Fruit fly (Drosophila melanogaster): ENCODE results near the gene ine.

ine gene

DNA sequence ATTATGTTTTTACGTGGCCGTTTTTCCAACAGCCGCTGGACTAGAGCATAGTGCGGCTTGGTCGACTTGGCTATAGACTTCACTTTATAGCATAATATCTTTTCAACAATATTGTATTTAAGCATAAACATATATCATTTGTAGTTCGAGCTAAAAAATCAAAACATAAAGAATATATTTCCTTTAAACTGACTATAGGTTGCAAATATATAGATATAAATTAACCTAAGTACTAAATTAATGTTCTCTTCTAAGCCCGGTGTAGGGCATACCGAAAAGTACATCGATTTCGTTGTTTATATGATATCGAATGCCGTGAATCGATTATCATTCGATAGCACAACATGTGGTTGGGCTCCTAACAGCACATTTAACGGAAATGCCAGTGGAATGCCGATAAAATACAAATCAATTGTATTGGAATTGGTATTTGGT lies 28.2 kb downstream of the ine start, which contains the start of gene MFS18 (continued):
- TF ChIP-seq CG9437 (GFP tag; optimal IDR thresholded peaks at IDR 0.05) = peak; percentile 91
- peak; percentile 72 for TF ChIP-seq Elba2 (GFP tag; optimal IDR thresholded peaks at IDR 0.05)
- peak; percentile 77; the same call in 1 of the 2 replicates for TF ChIP-seq amos (GFP tag; IDR thresholded peaks at IDR 0.05; ENCODE audit: partially characterized antibody)
- TF ChIP-seq CG5953 (GFP tag; IDR thresholded peaks at IDR 0.05) = peak; percentile 98
- TF ChIP-seq hkb (optimal IDR thresholded peaks at IDR 0.05) = peak; percentile 67
- peak; percentile 100 for TF ChIP-seq hkb (GFP tag; IDR thresholded peaks at IDR 0.05)
- TF ChIP-seq Gug (GFP tag; IDR thresholded peaks at IDR 0.05) = peak; percentile 99
- TF ChIP-seq slbo (GFP tag; IDR thresholded peaks at IDR 0.05) = peak; percentile 99
- no peak for TF ChIP-seq CG4282 (GFP tag; optimal IDR thresholded peaks at IDR 0.05)
- TF ChIP-seq CG5180 (GFP tag; optimal IDR thresholded peaks at IDR 0.05) = peak; percentile 86
- no peak for TF ChIP-seq CG42726 (GFP tag; IDR thresholded peaks at IDR 0.05; ENCODE audit: partially characterized antibody)
- TF ChIP-seq CrebB (tag; optimal IDR thresholded peaks at IDR 0.05) = peak; percentile 92
- peak; percentile 15 for TF ChIP-seq p53 (GFP tag; optimal IDR thresholded peaks at IDR 0.05)
- TF ChIP-seq row (GFP tag; IDR thresholded peaks at IDR 0.05) = peak; percentile 100
- TF ChIP-seq ash1 (GFP tag; optimal IDR thresholded peaks at IDR 0.05) = peak; percentile 90
- TF ChIP-seq HLHmδ (GFP tag; optimal IDR thresholded peaks at IDR 0.05) = no peak
- TF ChIP-seq ranshi (GFP tag; IDR thresholded peaks at IDR 0.05) = peak; percentile 99
- peak; percentile 89 for TF ChIP-seq tup (GFP tag; optimal IDR thresholded peaks at IDR 0.05)
- TF ChIP-seq Asciz (GFP tag; optimal IDR thresholded peaks at IDR 0.05) = peak; percentile 99
- peak; percentile 73 for TF ChIP-seq luna (GFP tag; optimal IDR thresholded peaks at IDR 0.05)
- TF ChIP-seq croc (GFP tag; conservative IDR thresholded peaks at IDR 0.05) = peak; percentile 98
- TF ChIP-seq Opbp (GFP tag; IDR thresholded peaks at IDR 0.05; ENCODE audit: partially characterized antibody) = peak; percentile 83; the same call in 2 of the 3 replicates
- TF ChIP-seq CG17802 (tag; optimal IDR thresholded peaks at IDR 0.05) = peak; percentile 92
- peak; percentile 63 for TF ChIP-seq tx (GFP tag; optimal IDR thresholded peaks at IDR 0.05)
- peak; percentile 92 for TF ChIP-seq Poxn (GFP tag; IDR thresholded peaks at IDR 0.05)
- peak; percentile 99 for TF ChIP-seq CG31441 (GFP tag; IDR thresholded peaks at IDR 0.05)
- TF ChIP-seq Bgb (GFP tag; IDR thresholded peaks at IDR 0.05; ENCODE audit: partially characterized antibody) = peak; percentile 86
- peak; percentile 97 for TF ChIP-seq Gsc (GFP tag; IDR thresholded peaks at IDR 0.05)
- peak; percentile 95 for TF ChIP-seq ssp (GFP tag; IDR thresholded peaks at IDR 0.05)
- peak; percentile 97 for TF ChIP-seq chm (GFP tag; IDR thresholded peaks at IDR 0.05)
- peak; percentile 99 for TF ChIP-seq ind (GFP tag; optimal IDR thresholded peaks at IDR 0.05)
- TF ChIP-seq bbx (GFP tag; IDR thresholded peaks at IDR 0.05; ENCODE audit: partially characterized antibody) = peak; percentile 93
- TF ChIP-seq nom (GFP tag; optimal IDR thresholded peaks at IDR 0.05) = peak; percentile 91
- TF ChIP-seq chif (GFP tag; optimal IDR thresholded peaks at IDR 0.05) = peak; percentile 80 to 86
- TF ChIP-seq PHDP (tag; optimal IDR thresholded peaks at IDR 0.05) = peak; percentile 96
- peak; percentile 98 for TF ChIP-seq CG3281 (GFP tag; optimal IDR thresholded peaks at IDR 0.05)
- peak; percentile 71 for TF ChIP-seq Sry-β (GFP tag; optimal IDR thresholded peaks at IDR 0.05)
- TF ChIP-seq CG7963 (GFP tag; IDR thresholded peaks at IDR 0.05; ENCODE audit: partially characterized antibody) = peak; percentile 89
- TF ChIP-seq C15 (GFP tag; IDR thresholded peaks at IDR 0.05) = peak; percentile 98
- peak; percentile 98 for TF ChIP-seq Ada2b (GFP tag; IDR thresholded peaks at IDR 0.05)
- TF ChIP-seq CG2678 (tag; optimal IDR thresholded peaks at IDR 0.05) = peak; percentile 99
- TF ChIP-seq NFAT (GFP tag; IDR thresholded peaks at IDR 0.05) = peak; percentile 97
- peak; percentile 98 for TF ChIP-seq gem (tag; optimal IDR thresholded peaks at IDR 0.05)
- TF ChIP-seq Lhr (GFP tag; optimal IDR thresholded peaks at IDR 0.05) = peak; percentile 89
- TF ChIP-seq CG7839 (tag; optimal IDR thresholded peaks at IDR 0.05) = peak; percentile 98
- TF ChIP-seq kay (GFP tag; optimal IDR thresholded peaks at IDR 0.05) = peak; percentile 91
- peak; percentile 99 for TF ChIP-seq Blimp-1 (GFP tag; optimal IDR thresholded peaks at IDR 0.05)
- TF ChIP-seq HHEX (GFP tag; optimal IDR thresholded peaks at IDR 0.05) = peak; percentile 98
- peak; percentile 92 for TF ChIP-seq CG1529 (GFP tag; optimal IDR thresholded peaks at IDR 0.05)
- TF ChIP-seq Scr (GFP tag; IDR thresholded peaks at IDR 0.05; ENCODE audit: partially characterized antibody) = peak; percentile 68
